Worm (Caenorhabditis elegans) whole organism, midembryonic: ENCODE measurements around the gene str-207.

Experiments used
- tab-1 ChIP-seq: fragments of 200-800 bp; sonication (Bioruptor generic); IDR thresholded peaks from 2 replicates; pipeline ENCODE4 v1.3.6; 2022; ENCODE audit warnings: missing genetic modification characterization, missing compliant biosample characterization
- ztf-23 ChIP-seq: fragments of 200-800 bp; sonication (Bioruptor generic); IDR thresholded peaks from 2 replicates; pipeline ENCODE4 v1.3.6; 2022; ENCODE audit warnings: missing genetic modification reagents, missing genetic modification characterization, missing compliant biosample characterization
- ztf-29 ChIP-seq: fragments of 200-800 bp; sonication (Bioruptor generic); IDR thresholded peaks from 2 replicates; pipeline ENCODE4 v1.3.6; 2022; ENCODE audit warnings: missing genetic modification reagents, missing genetic modification characterization, missing compliant biosample characterization

ce11 chrV:4960686-4961085 lies 9.2 kb downstream of the str-207 start:
- TF ChIP-seq ztf-23 (no peak), ztf-29 (GFP tag; lab: Robert Waterston, UW) (no peak), tab-1 (GFP tag; lab: Robert Waterston, UW) (no peak)
